Fruit fly (Drosophila melanogaster): ENCODE measurements around the gene puc.

puc gene

dm6 chr3R:8160056-8161017, 55.2 kb downstream of the puc start:
- TF ChIP-seq CG8478 (optimal IDR thresholded peaks at IDR 0.05) (no peak), CTCF (optimal IDR thresholded peaks at IDR 0.05) (no peak)

dm6 chr3R:8164850-8165249, 59.7 kb downstream of the puc start:
- TF ChIP-seq CTCF (optimal IDR thresholded peaks at IDR 0.05) (no peak), CG8478 (optimal IDR thresholded peaks at IDR 0.05) (no peak)

dm6 chr3R:8171489-8172161, 66.5 kb downstream of the puc start:
- TF ChIP-seq CG8478 (optimal IDR thresholded peaks at IDR 0.05) (no peak), CTCF (optimal IDR thresholded peaks at IDR 0.05) (no peak)
